Worm (Caenorhabditis elegans): ENCODE data around the gene B0334.4.

- TF ChIP-seq ama-1 (optimal IDR thresholded peaks at IDR 0.05) (no peak), ama-1 (GFP tag; optimal IDR thresholded peaks at IDR 0.05) (no peak), F23B12.7 (tag; optimal IDR thresholded peaks at IDR 0.05; ENCODE audit: insufficient read depth) (no peak), ztf-6 (GFP tag; IDR thresholded peaks at IDR 0.05) (no peak), snpc-1.3 (tag; optimal IDR thresholded peaks at IDR 0.05; ENCODE audit: insufficient read depth) (no peak), hsf-1 (GFP tag; IDR thresholded peaks at IDR 0.05) (0 out of 2 replicates have a peak, but pooled peaks have one; percentile 5), C06A6.2 (GFP tag; conservative IDR thresholded peaks at IDR 0.05) (no peak), ztf-25 (GFP tag; IDR thresholded peaks at IDR 0.05) (no peak), nhr-179 (tag; optimal IDR thresholded peaks at IDR 0.05) (no peak), tbp1 (GFP tag; optimal IDR thresholded peaks at IDR 0.05) (peak; percentile 5), unc-130 (GFP tag; optimal IDR thresholded peaks at IDR 0.05) (no peak), dpl-1 (GFP tag; optimal IDR thresholded peaks at IDR 0.05) (no peak), cebp-1 (GFP tag; IDR thresholded peaks at IDR 0.05) (no peak), cebp-1 (tag; optimal IDR thresholded peaks at IDR 0.05) (peak; percentile 18), madf-10 (tag; optimal IDR thresholded peaks at IDR 0.05) (no peak), ztf-22 (GFP tag; optimal IDR thresholded peaks at IDR 0.05) (no peak)
Observed at ce11 chrII:11542385-11542784, 46.9 kb downstream of the B0334.4 start, which contains the start of gene gtf-2E2.
